Fruit fly (Drosophila melanogaster) whole organism, embryonic: Measurements from ENCODE around the gene CG5850.
A peak's percentile ranks its signal among the peaks of the same experiment; 100 is the strongest.

Experiments
- Bdp1 ChIP-seq: fragments of 200-800 bp; sonication (Bioruptor generic); optimal IDR thresholded peaks from 3 replicates; lab custom pipeline; 2016; ENCODE audit warnings: missing biosample characterization, missing genetic modification characterization
- Bteb2 ChIP-seq: fragments of 200-800 bp; sonication (Bioruptor generic); optimal IDR thresholded peaks from 2 replicates; lab custom pipeline; 2016; ENCODE audit warnings: missing biosample characterization, missing genetic modification characterization
- CG10147 ChIP-seq: fragments of 200-800 bp; sonication (Bioruptor generic); optimal IDR thresholded peaks from 2 replicates; lab custom pipeline; 2019; ENCODE audit warnings: missing biosample characterization, mild to moderate bottlenecking, missing genetic modification characterization, moderate library complexity
- CG10543 ChIP-seq: fragments of 200-800 bp; sonication (Bioruptor generic); optimal IDR thresholded peaks from 3 replicates; lab custom pipeline; 2017; ENCODE audit warnings: missing biosample characterization, mild to moderate bottlenecking, missing genetic modification characterization, moderate library complexity
- CG10979 ChIP-seq: fragments of 200-800 bp; sonication (Bioruptor generic); optimal IDR thresholded peaks from 2 replicates; lab custom pipeline; 2018; ENCODE audit warnings: missing biosample characterization, mild to moderate bottlenecking, missing genetic modification characterization, moderate library complexity
- CG12236 ChIP-seq: fragments of 200-800 bp; sonication (Bioruptor generic); optimal IDR thresholded peaks from 2 replicates; lab custom pipeline; 2016; ENCODE audit warnings: missing biosample characterization, missing genetic modification characterization
- CG12299 ChIP-seq: fragments of 200-800 bp; sonication (Bioruptor generic); optimal IDR thresholded peaks from 2 replicates; lab custom pipeline; 2018; ENCODE audit warnings: missing biosample characterization, mild to moderate bottlenecking, missing genetic modification characterization
- CG13287 ChIP-seq: fragments of 200-800 bp; sonication (Bioruptor generic); IDR thresholded peaks from 2 replicates; pipeline ENCODE4 v1.3.6; 2022; ENCODE audit warnings: missing biosample characterization, missing genetic modification characterization; ENCODE audit not compliant: partially characterized antibody
- CG13894 ChIP-seq: fragments of 200-800 bp; sonication (Bioruptor generic); optimal IDR thresholded peaks from 3 replicates; lab custom pipeline; 2018; ENCODE audit warnings: missing biosample characterization, mild to moderate bottlenecking, missing genetic modification characterization, moderate library complexity
- CG1647 ChIP-seq: fragments of 200-800 bp; sonication (Bioruptor generic); optimal IDR thresholded peaks from 3 replicates; lab custom pipeline; 2016; ENCODE audit warnings: missing biosample characterization, missing genetic modification characterization
- CG16815 ChIP-seq: fragments of 200-800 bp; sonication (Bioruptor generic); optimal IDR thresholded peaks from 3 replicates; lab custom pipeline; 2017; ENCODE audit warnings: missing biosample characterization, mild to moderate bottlenecking, missing genetic modification characterization
- CG17568 ChIP-seq: fragments of 200-800 bp; sonication (Bioruptor generic); optimal IDR thresholded peaks from 2 replicates; lab custom pipeline; 2018; ENCODE audit warnings: missing biosample characterization, mild to moderate bottlenecking, missing genetic modification characterization, moderate library complexity
- CG18764 ChIP-seq: fragments of 200-800 bp; sonication (Bioruptor generic); optimal IDR thresholded peaks from 3 replicates; lab custom pipeline; 2016; ENCODE audit warnings: missing biosample characterization, missing genetic modification characterization
- CG30020 ChIP-seq: fragments of 200-800 bp; optimal IDR thresholded peaks from 2 replicates; lab custom pipeline; 2019; ENCODE audit warnings: missing biosample characterization, mild to moderate bottlenecking, missing genetic modification characterization, moderate library complexity
- CG4328 ChIP-seq: fragments of 200-800 bp; sonication (Bioruptor generic); optimal IDR thresholded peaks from 3 replicates; lab custom pipeline; 2017; ENCODE audit warnings: missing biosample characterization, missing genetic modification reagents, missing genetic modification characterization
- CG5245 ChIP-seq: fragments of 200-800 bp; sonication (Bioruptor generic); optimal IDR thresholded peaks from 3 replicates; lab custom pipeline; 2016; ENCODE audit warnings: missing biosample characterization, missing genetic modification characterization
- D19A ChIP-seq: fragments of 200-800 bp; optimal IDR thresholded peaks from 3 replicates; lab custom pipeline; 2019; ENCODE audit warnings: missing biosample characterization, mild to moderate bottlenecking, missing genetic modification characterization, moderate library complexity
- Dip2 ChIP-seq: fragments of 200-800 bp; sonication (Bioruptor generic); IDR thresholded peaks from 2 replicates; pipeline ENCODE4 v1.3.6; 2022; ENCODE audit warnings: missing biosample characterization, missing genetic modification characterization
- E2f2 ChIP-seq: fragments of 200-800 bp; sonication (Bioruptor generic); IDR thresholded peaks from 2 replicates; pipeline ENCODE4 v1.3.6; 2022; ENCODE audit warnings: missing biosample characterization, missing genetic modification characterization
- Ets97D ChIP-seq: fragments of 200-800 bp; sonication (Bioruptor generic); optimal IDR thresholded peaks from 3 replicates; lab custom pipeline; 2016; ENCODE audit warnings: missing biosample characterization, missing genetic modification characterization
- HLHmδ ChIP-seq: fragments of 200-800 bp; sonication (Bioruptor generic); optimal IDR thresholded peaks from 2 replicates; lab custom pipeline; 2018; ENCODE audit warnings: missing biosample characterization, mild to moderate bottlenecking, missing genetic modification characterization, moderate library complexity
- Hey ChIP-seq: fragments of 200-800 bp; sonication (Bioruptor generic); optimal IDR thresholded peaks from 3 replicates; lab custom pipeline; 2018; ENCODE audit warnings: missing biosample characterization, mild to moderate bottlenecking, missing genetic modification characterization
- Lpt ChIP-seq: fragments of >200 bp; optimal IDR thresholded peaks from 2 replicates; lab custom pipeline; 2018; ENCODE audit warnings: missing biosample characterization, missing genetic modification characterization
- MTF-1 ChIP-seq: fragments of 200-800 bp; sonication (Bioruptor generic); optimal IDR thresholded peaks from 2 replicates; lab custom pipeline; 2018; ENCODE audit warnings: missing biosample characterization, mild to moderate bottlenecking, missing genetic modification characterization, borderline replicate concordance
- Mrtf ChIP-seq: fragments of 200-800 bp; sonication (Bioruptor generic); IDR thresholded peaks from 3 replicates; pipeline ENCODE4 v1.3.6; 2022; ENCODE audit warnings: missing biosample characterization, missing genetic modification characterization
- NC2β ChIP-seq: fragments of 200-800 bp; sonication (Bioruptor generic); optimal IDR thresholded peaks from 2 replicates; lab custom pipeline; 2016; ENCODE audit warnings: missing biosample characterization, missing genetic modification characterization
- Nf-YB ChIP-seq: fragments of 200-800 bp; sonication (Bioruptor generic); optimal IDR thresholded peaks from 3 replicates; lab custom pipeline; 2019; ENCODE audit warnings: missing biosample characterization, mild to moderate bottlenecking, missing genetic modification characterization, moderate library complexity
- Opbp ChIP-seq: fragments of 200-800 bp; sonication (Bioruptor generic); IDR thresholded peaks from 3 replicates; pipeline ENCODE4 v1.3.6; 2022; ENCODE audit warnings: missing biosample characterization, missing genetic modification characterization; ENCODE audit not compliant: partially characterized antibody
- Stat92E ChIP-seq, 3 experiments: fragments of >200 bp in 2 of 3; fragments of 200-800 bp in 1 of 3; sonication (Bioruptor generic) in 1 of 3; optimal IDR thresholded peaks; 2 replicates each; lab custom pipeline; 2017 to 2019; ENCODE audit warnings: missing biosample characterization in 3 of 3, missing genetic modification characterization in 3 of 3, mild to moderate bottlenecking in 1 of 3, moderate library complexity in 1 of 3
- ash1 ChIP-seq: fragments of 200-800 bp; sonication (Bioruptor generic); optimal IDR thresholded peaks from 2 replicates; lab custom pipeline; 2018; ENCODE audit warnings: missing biosample characterization, mild to moderate bottlenecking, missing genetic modification characterization
- bigmax ChIP-seq: fragments of 200-800 bp; sonication (Bioruptor generic); optimal IDR thresholded peaks from 2 replicates; lab custom pipeline; 2018; ENCODE audit warnings: missing biosample characterization, mild to moderate bottlenecking, missing genetic modification characterization
- btn ChIP-seq: fragments of 200-800 bp; sonication (Bioruptor generic); optimal IDR thresholded peaks from 2 replicates; lab custom pipeline; 2016; ENCODE audit warnings: missing biosample characterization, missing genetic modification characterization
- cad ChIP-seq: fragments of >200 bp; optimal IDR thresholded peaks from 2 replicates; lab custom pipeline; 2017; ENCODE audit warnings: missing biosample characterization, missing genetic modification characterization
- chif ChIP-seq, 2 experiments: fragments of 200-800 bp; sonication (Bioruptor generic); optimal IDR thresholded peaks; 3 replicates each; lab custom pipeline; 2016; ENCODE audit warnings: missing biosample characterization in 2 of 2, missing genetic modification characterization in 2 of 2
- ci ChIP-seq: fragments of 200-800 bp; sonication (Bioruptor generic); IDR thresholded peaks from 3 replicates; pipeline ENCODE4 v1.3.6; 2022; ENCODE audit warnings: missing biosample characterization, missing genetic modification characterization
- crol ChIP-seq: fragments of 200-800 bp; sonication (Bioruptor generic); IDR thresholded peaks from 2 replicates; pipeline ENCODE4 v1.3.6; 2022; ENCODE audit warnings: missing biosample characterization, missing genetic modification characterization
- dimm ChIP-seq: fragments of 200-800 bp; sonication (Bioruptor generic); IDR thresholded peaks from 2 replicates; pipeline ENCODE4 v1.3.6; 2022; ENCODE audit warnings: missing biosample characterization, missing genetic modification characterization
- emc ChIP-seq: fragments of 200-800 bp; sonication (Bioruptor generic); optimal IDR thresholded peaks from 2 replicates; lab custom pipeline; 2016; ENCODE audit warnings: missing biosample characterization, missing genetic modification characterization
- grn ChIP-seq: fragments of 200-800 bp; sonication (Bioruptor generic); optimal IDR thresholded peaks from 3 replicates; lab custom pipeline; 2017; ENCODE audit warnings: missing biosample characterization, missing genetic modification characterization
- h ChIP-seq: fragments of >200 bp; optimal IDR thresholded peaks from 2 replicates; lab custom pipeline; 2017
- insv ChIP-seq, 2 experiments: fragments of 200-800 bp; sonication (Bioruptor generic); optimal IDR thresholded peaks; 3 replicates each; lab custom pipeline; 2016 to 2018; ENCODE audit warnings: missing biosample characterization in 2 of 2, missing genetic modification characterization in 2 of 2
- jigr1 ChIP-seq: fragments of 200-800 bp; sonication (Bioruptor generic); IDR thresholded peaks from 3 replicates; pipeline ENCODE4 v1.3.6; 2022; ENCODE audit warnings: missing biosample characterization, missing genetic modification characterization
- nom ChIP-seq: fragments of 200-800 bp; sonication (Bioruptor generic); optimal IDR thresholded peaks from 2 replicates; lab custom pipeline; 2017; ENCODE audit warnings: missing biosample characterization, missing genetic modification characterization, mild to moderate bottlenecking, moderate library complexity, missing genetic modification reagents
- p53 ChIP-seq: fragments of 200-800 bp; sonication (Bioruptor generic); optimal IDR thresholded peaks from 2 replicates; lab custom pipeline; 2016; ENCODE audit warnings: missing biosample characterization, missing genetic modification characterization
- pan ChIP-seq, 4 experiments: fragments of >200 bp in 3 of 4; fragments of 200-800 bp in 1 of 4; sonication (Bioruptor generic) in 1 of 4; optimal IDR thresholded peaks in 3 of 4; IDR thresholded peaks in 1 of 4; 2 replicates each; pipeline versions ENCODE4 v1.3.6 to Lab custom; 2017 to 2022; ENCODE audit warnings: missing biosample characterization in 2 of 4, missing genetic modification characterization in 2 of 4, mixed read lengths in 1 of 4
- peb ChIP-seq: fragments of 200-800 bp; sonication (Bioruptor generic); IDR thresholded peaks from 2 replicates; pipeline ENCODE4 v1.3.6; 2022; ENCODE audit warnings: missing biosample characterization, missing genetic modification characterization
- tna ChIP-seq: fragments of 200-800 bp; sonication (Bioruptor generic); IDR thresholded peaks from 2 replicates; pipeline ENCODE4 v1.3.6; 2022; ENCODE audit warnings: missing biosample characterization, missing genetic modification characterization; ENCODE audit not compliant: partially characterized antibody
- ttk ChIP-seq: fragments of 200-800 bp; sonication (Bioruptor generic); IDR thresholded peaks from 2 replicates; pipeline ENCODE4 v2.1.2; 2022; ENCODE audit warnings: missing biosample characterization, missing genetic modification characterization
- yki ChIP-seq: fragments of >200 bp; optimal IDR thresholded peaks from 3 replicates; lab custom pipeline; 2018

Gene CG5850

dm6 chr2L:9915011-9915850, 48.5 kb downstream of the CG5850 start, which contains the start of gene yip2 (continued):
- TF ChIP-seq cad (GFP tag; lab: Kevin White, UChicago) (no peak), Dip2 (GFP tag; lab: Robert Waterston, UW) (no peak), Stat92E (GFP tag; optimal IDR thresholded peaks at IDR 0.05; lab: Kevin White, UChicago) (no peak), CG10979 (tag; lab: Kevin White, UChicago) (peak; percentile 34), emc (GFP tag; lab: Kevin White, UChicago) (no peak), HLHmδ (GFP tag; lab: Kevin White, UChicago) (no peak), jigr1 (GFP tag; lab: Robert Waterston, UW) (no peak), Bdp1 (GFP tag; lab: Kevin White, UChicago) (no peak), ash1 (GFP tag; lab: Kevin White, UChicago) (no peak), E2f2 (GFP tag; lab: Robert Waterston, UW) (peak; percentile 49; the same call in 1 of the 2 replicates), Hey (tag; lab: Kevin White, UChicago) (no peak), CG4328 (GFP tag; lab: Kevin White, UChicago) (peak; percentile 54), insv (GFP tag; optimal IDR thresholded peaks at IDR 0.05; lab: Kevin White, UChicago) (no peak), Ets97D (peak; percentile 15), CG13287 (GFP tag; lab: Robert Waterston, UW) (peak; percentile 66), chif (GFP tag; optimal IDR thresholded peaks at IDR 0.05; lab: Kevin White, UChicago) (peak in 1 of 2 experiments; percentile 28), CG12236 (GFP tag; lab: Kevin White, UChicago) (peak; percentile 17), Bteb2 (GFP tag; lab: Kevin White, UChicago) (peak; percentile 13), Opbp (no peak), CG5245 (no peak), nom (GFP tag; lab: Kevin White, UChicago) (peak; percentile 100), Mrtf (GFP tag; lab: Robert Waterston, UW) (no peak), D19A (peak; percentile 40), dimm (GFP tag; lab: Robert Waterston, UW) (no peak; the same call in 1 of the 2 replicates), CG30020 (no peak), pan (optimal IDR thresholded peaks at IDR 0.05; lab: Kevin White, UChicago) (no peak), pan (GFP tag; optimal IDR thresholded peaks at IDR 0.05 in 1 of 2, IDR thresholded peaks at IDR 0.05 in 1 of 2) (peak in 1 of 2 experiments; percentile 71), h (lab: Kevin White, UChicago) (no peak), NC2β (GFP tag; lab: Kevin White, UChicago) (no peak), CG13894 (tag; lab: Kevin White, UChicago) (peak; percentile 65), CG12299 (tag; lab: Kevin White, UChicago) (peak; percentile 10), p53 (no peak), ci (GFP tag; lab: Robert Waterston, UW) (peak; percentile 93), CG18764 (GFP tag; lab: Kevin White, UChicago) (peak; percentile 1), CG1647 (GFP tag; lab: Kevin White, UChicago) (no peak), CG16815 (GFP tag; lab: Kevin White, UChicago) (no peak), Nf-YB (GFP tag; lab: Kevin White, UChicago) (peak; percentile 29), peb (GFP tag; lab: Robert Waterston, UW) (no peak; the same call in 1 of the 2 replicates), CG10147 (GFP tag; lab: Kevin White, UChicago) (peak; percentile 19), CG17568 (GFP tag; lab: Kevin White, UChicago) (peak; percentile 55), ttk (GFP tag; lab: Robert Waterston, UW) (peak; percentile 57), crol (GFP tag; lab: Robert Waterston, UW) (peak; percentile 66), bigmax (no peak), btn (GFP tag; lab: Kevin White, UChicago) (no peak), CG10543 (peak; percentile 59), MTF-1 (GFP tag; lab: Kevin White, UChicago) (no peak), grn (GFP tag; lab: Kevin White, UChicago) (peak; percentile 78), yki (lab: Kevin White, UChicago) (no peak), Lpt (GFP tag; lab: Kevin White, UChicago) (no peak), tna (GFP tag; lab: Robert Waterston, UW) (no peak)
